Worm (Caenorhabditis elegans) whole organism, L4 larva: ENCODE data around the gene F08F8.9.

ENCODE experiments used
- F26F4.8 ChIP-seq: fragments of 200-800 bp; sonication (Bioruptor generic); conservative IDR thresholded peaks from 2 replicates; pipeline ENCODE4 v1.3.6; 2022; ENCODE audit warnings: missing genetic modification characterization, missing compliant biosample characterization
- F44E2.7 ChIP-seq: fragments of 200-800 bp; sonication (Bioruptor generic); IDR thresholded peaks from 2 replicates; pipeline ENCODE4 v2.1.2; 2022; ENCODE audit warnings: missing genetic modification characterization, missing compliant biosample characterization
- F49E8.2 ChIP-seq: sonication (generic microtip); optimal IDR thresholded peaks from 2 replicates; lab custom pipeline; 2016; ENCODE audit warnings: missing compliant biosample characterization, mild to moderate bottlenecking, missing genetic modification characterization, borderline replicate concordance
- R02D3.7 ChIP-seq: fragments of 150-350 bp; sonication (generic microtip); optimal IDR thresholded peaks from 3 replicates; lab custom pipeline; 2014; ENCODE audit warnings: missing biosample characterization, missing genetic modification characterization
- T26A8.4 ChIP-seq: fragments of 200-800 bp; sonication (Bioruptor generic); IDR thresholded peaks from 2 replicates; pipeline ENCODE4 v1.3.6; 2022; ENCODE audit warnings: missing genetic modification characterization, missing compliant biosample characterization
- Y105C5A.15 ChIP-seq: fragments of 200-800 bp; sonication (Bioruptor generic); IDR thresholded peaks from 2 replicates; pipeline ENCODE4 v1.3.6; 2022; ENCODE audit warnings: missing genetic modification characterization, missing compliant biosample characterization
- Y5F2A.4 ChIP-seq: fragments of 200-800 bp; sonication (Bioruptor generic); optimal IDR thresholded peaks from 2 replicates; lab custom pipeline; 2018; ENCODE audit warnings: mild to moderate bottlenecking, missing genetic modification characterization, missing compliant biosample characterization
- aha-1 ChIP-seq: fragments of 150-350 bp; peaks from one replicate; lab custom pipeline; 2014; ENCODE audit warnings: missing biosample characterization, missing genetic modification characterization
- aly-2 ChIP-seq: sonication (generic microtip); optimal IDR thresholded peaks from 2 replicates; lab custom pipeline; 2018; ENCODE audit warnings: missing biosample characterization, missing genetic modification characterization
- ama-1 ChIP-seq: fragments of 150-350 bp; optimal IDR thresholded peaks from 2 replicates; lab custom pipeline; 2014; ENCODE audit warnings: inconsistent platforms, mixed read lengths
- ceh-28 ChIP-seq: fragments of 150-350 bp; optimal IDR thresholded peaks from 2 replicates; lab custom pipeline; 2014; ENCODE audit warnings: missing biosample characterization, missing genetic modification reagents, missing genetic modification characterization
- ceh-44 ChIP-seq: fragments of 200-800 bp; sonication (Bioruptor generic); IDR thresholded peaks from 2 replicates; pipeline ENCODE4 v1.3.6; 2022; ENCODE audit warnings: missing genetic modification reagents, missing genetic modification characterization, missing compliant biosample characterization
- cey-2 ChIP-seq: sonication (generic microtip); optimal IDR thresholded peaks from 3 replicates; lab custom pipeline; 2017; ENCODE audit warnings: missing genetic modification characterization, mild to moderate bottlenecking, missing compliant biosample characterization, antibody characterized with exemption, borderline replicate concordance; ENCODE audit not compliant: insufficient read depth
- daf-12 ChIP-seq: fragments of 150-350 bp; optimal IDR thresholded peaks from 2 replicates; lab custom pipeline; 2014; ENCODE audit warnings: missing biosample characterization, missing genetic modification reagents, missing genetic modification characterization
- daf-8 ChIP-seq: fragments of 200-800 bp; sonication (Bioruptor generic); IDR thresholded peaks from 2 replicates; pipeline ENCODE4 v1.3.6; 2022; ENCODE audit warnings: missing genetic modification characterization, missing compliant biosample characterization
- dmd-8 ChIP-seq: fragments of 200-800 bp; sonication (Bioruptor generic); IDR thresholded peaks from 2 replicates; pipeline ENCODE4 v1.3.6; 2022; ENCODE audit warnings: missing genetic modification characterization, missing compliant biosample characterization
- dmd-9 ChIP-seq: fragments of 200-800 bp; sonication (Bioruptor generic); IDR thresholded peaks from 2 replicates; pipeline ENCODE4 v1.3.6; 2022; ENCODE audit warnings: missing genetic modification reagents, missing genetic modification characterization, missing compliant biosample characterization
- dpl-1 ChIP-seq: fragments of 150-350 bp; optimal IDR thresholded peaks from 2 replicates; lab custom pipeline; 2014; ENCODE audit warnings: missing biosample characterization, missing genetic modification reagents, missing genetic modification characterization
- egl-27 ChIP-seq: sonication (generic microtip); optimal IDR thresholded peaks from 3 replicates; lab custom pipeline; 2017; ENCODE audit warnings: missing biosample characterization, missing genetic modification reagents, missing genetic modification characterization
- fos-1 ChIP-seq: fragments of 150-350 bp; optimal IDR thresholded peaks from 2 replicates; lab custom pipeline; 2014; ENCODE audit warnings: missing biosample characterization, missing genetic modification characterization
- gei-8 ChIP-seq: fragments of 200-800 bp; sonication (Bioruptor generic); optimal IDR thresholded peaks from 2 replicates; lab custom pipeline; 2018; ENCODE audit warnings: mild to moderate bottlenecking, missing genetic modification characterization, missing compliant biosample characterization
- hlh-11 ChIP-seq: fragments of 200-800 bp; sonication (Bioruptor generic); optimal IDR thresholded peaks from 2 replicates; lab custom pipeline; 2018; ENCODE audit warnings: mild to moderate bottlenecking, missing genetic modification characterization, missing compliant biosample characterization
- hlh-30 ChIP-seq: sonication (generic microtip); optimal IDR thresholded peaks from 2 replicates; lab custom pipeline; 2017; ENCODE audit warnings: antibody characterized with exemption, mild to moderate bottlenecking, missing genetic modification characterization, missing compliant biosample characterization; ENCODE audit not compliant: insufficient read depth
- hmg-1.1 ChIP-seq: fragments of 200-800 bp; sonication (Bioruptor generic); IDR thresholded peaks from 2 replicates; pipeline ENCODE4 v1.3.6; 2022; ENCODE audit warnings: missing genetic modification reagents, missing genetic modification characterization, missing compliant biosample characterization
- lim-7 ChIP-seq: fragments of 200-800 bp; sonication (Bioruptor generic); IDR thresholded peaks from 2 replicates; pipeline ENCODE4 v1.3.6; 2022; ENCODE audit warnings: missing genetic modification characterization, missing compliant biosample characterization
- lin-1 ChIP-seq: fragments of 200-800 bp; sonication (Bioruptor generic); IDR thresholded peaks from 2 replicates; pipeline ENCODE4 v1.3.6; 2022; ENCODE audit warnings: missing genetic modification reagents, missing genetic modification characterization, missing compliant biosample characterization
- lin-13 ChIP-seq: fragments of 150-350 bp; optimal IDR thresholded peaks from 2 replicates; lab custom pipeline; 2014; ENCODE audit warnings: missing biosample characterization, missing genetic modification reagents, missing genetic modification characterization
- lin-15B ChIP-seq: fragments of 150-350 bp; sonication (generic microtip); optimal IDR thresholded peaks from 3 replicates; lab custom pipeline; 2014; ENCODE audit warnings: missing biosample characterization, missing genetic modification characterization
- lin-29 ChIP-seq: fragments of 200-800 bp; sonication (Bioruptor generic); IDR thresholded peaks from 2 replicates; pipeline ENCODE4 v1.3.6; 2022; ENCODE audit warnings: missing genetic modification reagents, missing genetic modification characterization, missing compliant biosample characterization
- lin-38 ChIP-seq: fragments of 200-800 bp; sonication (Bioruptor generic); IDR thresholded peaks from 2 replicates; pipeline ENCODE4 v1.3.6; 2022; ENCODE audit warnings: missing genetic modification reagents, missing genetic modification characterization, missing compliant biosample characterization
- madf-5 ChIP-seq, 2 experiments: fragments of 200-800 bp; sonication (Bioruptor generic); IDR thresholded peaks; 2 replicates each; pipeline ENCODE4 v1.3.6; 2022; ENCODE audit warnings: missing compliant biosample characterization in 2 of 2, missing genetic modification characterization in 2 of 2
- mep-1 ChIP-seq: fragments of 150-350 bp; sonication (generic microtip); optimal IDR thresholded peaks from 3 replicates; lab custom pipeline; 2014; ENCODE audit warnings: missing biosample characterization, missing genetic modification characterization
- nhr-11 ChIP-seq: fragments of 150-350 bp; optimal IDR thresholded peaks from 2 replicates; lab custom pipeline; 2014; ENCODE audit warnings: missing biosample characterization, missing genetic modification characterization
- nhr-111 ChIP-seq: fragments of 200-800 bp; sonication (Bioruptor generic); optimal IDR thresholded peaks from 2 replicates; lab custom pipeline; 2018; ENCODE audit warnings: mild to moderate bottlenecking, missing genetic modification characterization, missing compliant biosample characterization
- nhr-41 ChIP-seq: fragments of 200-800 bp; sonication (Bioruptor generic); IDR thresholded peaks from 2 replicates; pipeline ENCODE4 v1.3.6; 2022; ENCODE audit warnings: missing genetic modification reagents, missing genetic modification characterization, missing compliant biosample characterization
- nhr-42 ChIP-seq: fragments of 200-800 bp; sonication (Bioruptor generic); IDR thresholded peaks from 2 replicates; pipeline ENCODE4 v1.3.6; 2022; ENCODE audit warnings: missing genetic modification characterization, missing compliant biosample characterization
- nhr-48 ChIP-seq: sonication (generic microtip); optimal IDR thresholded peaks from 2 replicates; lab custom pipeline; 2016; ENCODE audit warnings: mild to moderate bottlenecking, missing genetic modification characterization, missing compliant biosample characterization
- nhr-6 ChIP-seq: fragments of 150-350 bp; optimal IDR thresholded peaks from 2 replicates; lab custom pipeline; 2014; ENCODE audit warnings: missing biosample characterization, missing genetic modification characterization
- nhr-77 ChIP-seq: fragments of 150-350 bp; optimal IDR thresholded peaks from 2 replicates; lab custom pipeline; 2014; ENCODE audit warnings: missing biosample characterization, missing genetic modification characterization
- pha-4 ChIP-seq, 2 experiments: fragments of 150-350 bp in 1 of 2; fragments of 200-800 bp in 1 of 2; sonication (Bioruptor generic) in 1 of 2; IDR thresholded peaks in 1 of 2; optimal IDR thresholded peaks in 1 of 2; 2 replicates each; pipeline versions ENCODE4 v1.3.6 to Lab custom; 2014 to 2022; ENCODE audit warnings: missing genetic modification characterization in 2 of 2, missing genetic modification reagents in 2 of 2, missing biosample characterization in 1 of 2, missing compliant biosample characterization in 1 of 2
- rbr-2 ChIP-seq: sonication (generic microtip); optimal IDR thresholded peaks from 2 replicates; lab custom pipeline; 2016; ENCODE audit warnings: missing genotype, missing genetic modification characterization, missing compliant biosample characterization
- snpc-4 ChIP-seq: fragments of 150-350 bp; optimal IDR thresholded peaks from 2 replicates; lab custom pipeline; 2014; ENCODE audit warnings: missing biosample characterization, missing genetic modification characterization
- spr-1 ChIP-seq: sonication (generic microtip); optimal IDR thresholded peaks from 2 replicates; lab custom pipeline; 2016; ENCODE audit warnings: mild to moderate bottlenecking, missing genetic modification characterization, missing compliant biosample characterization
- spr-3 ChIP-seq: fragments of 200-800 bp; sonication (Bioruptor generic); optimal IDR thresholded peaks from 2 replicates; lab custom pipeline; 2018; ENCODE audit warnings: mild to moderate bottlenecking, missing genetic modification characterization, missing compliant biosample characterization
- tag-97 ChIP-seq: fragments of 200-800 bp; sonication (Bioruptor generic); IDR thresholded peaks from 2 replicates; pipeline ENCODE4 v1.3.6; 2022; ENCODE audit warnings: missing genetic modification characterization, missing compliant biosample characterization
- tra-1 ChIP-seq: fragments of 200-800 bp; sonication (Bioruptor generic); IDR thresholded peaks from 2 replicates; pipeline ENCODE4 v1.3.6; 2022; ENCODE audit warnings: missing genetic modification reagents, missing genetic modification characterization, missing compliant biosample characterization
- unc-130 ChIP-seq: sonication (generic microtip); optimal IDR thresholded peaks from 2 replicates; lab custom pipeline; 2016; ENCODE audit warnings: missing genetic modification reagents, missing genetic modification characterization, missing compliant biosample characterization
- vab-7 ChIP-seq: fragments of 200-800 bp; sonication (Bioruptor generic); IDR thresholded peaks from 2 replicates; pipeline ENCODE4 v1.3.6; 2022; ENCODE audit warnings: missing genetic modification reagents, missing genetic modification characterization, missing compliant biosample characterization
- zag-1 ChIP-seq: fragments of 150-350 bp; optimal IDR thresholded peaks from 2 replicates; lab custom pipeline; 2014; ENCODE audit warnings: missing biosample characterization, missing genetic modification characterization
- zfp-3 ChIP-seq: fragments of 200-800 bp; sonication (Bioruptor generic); conservative IDR thresholded peaks from 2 replicates; pipeline ENCODE4 v1.3.6; 2022; ENCODE audit warnings: missing genetic modification reagents, missing genetic modification characterization, missing compliant biosample characterization
- zip-2 ChIP-seq: fragments of 150-350 bp; optimal IDR thresholded peaks from 2 replicates; lab custom pipeline; 2014; ENCODE audit warnings: missing biosample characterization, missing genetic modification characterization
- ztf-11 ChIP-seq: fragments of 150-350 bp; optimal IDR thresholded peaks from 2 replicates; lab custom pipeline; 2014; ENCODE audit warnings: missing biosample characterization, missing genetic modification characterization

The F08F8.9 gene

ce11 chrIII:7387359-7387758, 33.6 kb upstream of the F08F8.9 start:
- peak; percentile 65 for TF ChIP-seq rbr-2 (tag; lab: Kevin White, UChicago)
- TF ChIP-seq nhr-42 (GFP tag; lab: Robert Waterston, UW): no peak
- no peak for TF ChIP-seq daf-8 (GFP tag; lab: Robert Waterston, UW)
- 0 out of 2 replicates have a peak, but pooled peaks have one; percentile 68 for TF ChIP-seq Y105C5A.15 (GFP tag; lab: Robert Waterston, UW)
- TF ChIP-seq R02D3.7 (tag; lab: Kevin White, UChicago): no peak
- peak; percentile 23 for TF ChIP-seq nhr-11 (tag; lab: Kevin White, UChicago)
- no peak for TF ChIP-seq nhr-41 (GFP tag; lab: Robert Waterston, UW)
- no peak for TF ChIP-seq T26A8.4
- no peak for TF ChIP-seq zag-1 (tag; lab: Kevin White, UChicago)
- no peak for TF ChIP-seq zip-2
- no peak for TF ChIP-seq gei-8 (GFP tag; lab: Kevin White, UChicago)
- no peak for TF ChIP-seq unc-130 (GFP tag; lab: Kevin White, UChicago)
- no peak for TF ChIP-seq ztf-11
- no peak for TF ChIP-seq daf-12 (tag; lab: Kevin White, UChicago)
- peak; percentile 5 for TF ChIP-seq spr-1 (tag; lab: Kevin White, UChicago)
- peak; percentile 65 for TF ChIP-seq lin-38 (GFP tag; lab: Robert Waterston, UW)
- 0 out of 2 replicates have a peak, but pooled peaks have one; percentile 15 for TF ChIP-seq dmd-8
- TF ChIP-seq aha-1 (tag; lab: Kevin White, UChicago): peak; percentile 94
- TF ChIP-seq hmg-1.1: peak; percentile 77
- no peak for TF ChIP-seq lim-7 (GFP tag; lab: Robert Waterston, UW)
- TF ChIP-seq F26F4.8: no peak
- TF ChIP-seq egl-27 (tag; lab: Kevin White, UChicago): no peak
- TF ChIP-seq F49E8.2: no peak
- TF ChIP-seq snpc-4 (tag; lab: Kevin White, UChicago): no peak
- no peak for TF ChIP-seq lin-1 (GFP tag; lab: Robert Waterston, UW)
- no peak for TF ChIP-seq tag-97 (GFP tag; lab: Robert Waterston, UW)
- no peak for TF ChIP-seq ceh-44 (GFP tag; lab: Robert Waterston, UW)
- no peak for TF ChIP-seq lin-15B (tag; lab: Kevin White, UChicago)
- TF ChIP-seq ceh-28 (tag; lab: Kevin White, UChicago): no peak
- TF ChIP-seq hlh-11 (tag; lab: Kevin White, UChicago): peak; percentile 66
- TF ChIP-seq nhr-48 (tag; lab: Kevin White, UChicago): peak; percentile 18
- 0 out of 4 replicates have a peak, but pooled peaks of 1 of the 2 experiments have one; percentile 41 for TF ChIP-seq madf-5 (GFP tag; IDR thresholded peaks at IDR 0.05; lab: Robert Waterston, UW)
- TF ChIP-seq lin-13 (GFP tag; lab: Kevin White, UChicago): no peak
- TF ChIP-seq cey-2 (tag; lab: Kevin White, UChicago): no peak
- TF ChIP-seq tra-1 (GFP tag; lab: Robert Waterston, UW): peak; percentile 39; the same call in 1 of the 2 replicates
- TF ChIP-seq F44E2.7 (GFP tag; lab: Robert Waterston, UW): no peak
- TF ChIP-seq Y5F2A.4 (GFP tag; lab: Kevin White, UChicago): peak; percentile 14
- TF ChIP-seq spr-3 (GFP tag; lab: Kevin White, UChicago): no peak
- no peak for TF ChIP-seq ama-1 (lab: Kevin White, UChicago)
- no peak for TF ChIP-seq nhr-111 (GFP tag; lab: Kevin White, UChicago)
- TF ChIP-seq mep-1 (tag; lab: Kevin White, UChicago): peak; percentile 74
- TF ChIP-seq dmd-9: no peak
- TF ChIP-seq nhr-77: no peak
- TF ChIP-seq nhr-6 (tag; lab: Kevin White, UChicago): peak; percentile 22
- TF ChIP-seq zfp-3 (GFP tag; lab: Robert Waterston, UW): 0 out of 2 replicates have a peak, but pooled peaks have one; percentile 17
- no peak for TF ChIP-seq aly-2 (tag; lab: Kevin White, UChicago)
- peak; percentile 53; the same call in 1 of the 2 replicates for TF ChIP-seq vab-7 (GFP tag; lab: Robert Waterston, UW)
- no peak for TF ChIP-seq lin-29 (GFP tag; lab: Robert Waterston, UW)
- TF ChIP-seq hlh-30 (tag; lab: Kevin White, UChicago): peak; percentile 85
- TF ChIP-seq pha-4 (GFP tag; IDR thresholded peaks at IDR 0.05; lab: Robert Waterston, UW): peak; percentile 61; the same call in 1 of the 2 replicates
- TF ChIP-seq pha-4 (tag; optimal IDR thresholded peaks at IDR 0.05; lab: Kevin White, UChicago): no peak
- TF ChIP-seq dpl-1 (GFP tag; lab: Kevin White, UChicago): peak; percentile 14
- TF ChIP-seq fos-1 (tag; lab: Kevin White, UChicago): no peak
